Fruit fly (Drosophila melanogaster) whole organism, embryonic: Measurements from ENCODE around the gene scyl.
A peak's percentile ranks its signal among the peaks of the same experiment; 100 is the strongest.

Experiments
- B-H2 ChIP-seq: fragments of 200-800 bp; sonication (Bioruptor generic); optimal IDR thresholded peaks from 2 replicates; lab custom pipeline; 2018; ENCODE audit warnings: missing biosample characterization, mild to moderate bottlenecking, missing genetic modification characterization
- Bgb ChIP-seq: fragments of 200-800 bp; sonication (Bioruptor generic); IDR thresholded peaks from 2 replicates; pipeline ENCODE4 v1.3.6; 2022; ENCODE audit warnings: missing biosample characterization, missing genetic modification characterization; ENCODE audit not compliant: partially characterized antibody
- Bteb2 ChIP-seq: fragments of 200-800 bp; sonication (Bioruptor generic); optimal IDR thresholded peaks from 2 replicates; lab custom pipeline; 2016; ENCODE audit warnings: missing biosample characterization, missing genetic modification characterization
- CG11560 ChIP-seq: fragments of 200-800 bp; sonication (Bioruptor generic); IDR thresholded peaks from 3 replicates; pipeline ENCODE4 v1.3.6; 2022; ENCODE audit warnings: missing biosample characterization, missing genetic modification characterization
- CG12769 ChIP-seq: fragments of 200-800 bp; sonication (Bioruptor generic); optimal IDR thresholded peaks from 2 replicates; lab custom pipeline; 2019; ENCODE audit warnings: missing biosample characterization, mild to moderate bottlenecking, missing genetic modification characterization, moderate library complexity
- CG12942 ChIP-seq: fragments of 200-800 bp; sonication (Bioruptor generic); optimal IDR thresholded peaks from 3 replicates; lab custom pipeline; 2016; ENCODE audit warnings: missing biosample characterization, missing genetic modification characterization
- CG1529 ChIP-seq: fragments of 200-800 bp; sonication (Bioruptor generic); optimal IDR thresholded peaks from 3 replicates; lab custom pipeline; 2018; ENCODE audit warnings: missing biosample characterization, missing genetic modification characterization
- CG15601 ChIP-seq: fragments of 200-800 bp; sonication (Bioruptor generic); optimal IDR thresholded peaks from 3 replicates; lab custom pipeline; 2019; ENCODE audit warnings: missing biosample characterization, mild to moderate bottlenecking, missing genetic modification characterization, moderate library complexity
- CG18011 ChIP-seq: fragments of 200-800 bp; sonication (Bioruptor generic); optimal IDR thresholded peaks from 2 replicates; lab custom pipeline; 2017; ENCODE audit warnings: missing biosample characterization, missing genetic modification characterization, mild to moderate bottlenecking, moderate library complexity, missing genotype
- CG2875 ChIP-seq: fragments of 200-800 bp; sonication (Bioruptor generic); optimal IDR thresholded peaks from 2 replicates; lab custom pipeline; 2017; ENCODE audit warnings: missing biosample characterization, mild to moderate bottlenecking, missing genetic modification characterization, missing genetic modification reagents
- CG31365 ChIP-seq: fragments of 200-800 bp; sonication (Bioruptor generic); optimal IDR thresholded peaks from 2 replicates; lab custom pipeline; 2018; ENCODE audit warnings: missing biosample characterization, mild to moderate bottlenecking, missing genetic modification characterization
- CG32767 ChIP-seq: fragments of 200-800 bp; sonication (Bioruptor generic); IDR thresholded peaks from 2 replicates; pipeline ENCODE4 v1.3.6; 2022; ENCODE audit warnings: missing biosample characterization, missing genetic modification characterization
- CG33557 ChIP-seq: fragments of 200-800 bp; sonication (Bioruptor generic); optimal IDR thresholded peaks from 2 replicates; lab custom pipeline; 2019; ENCODE audit warnings: missing biosample characterization, mild to moderate bottlenecking, missing genetic modification characterization, moderate library complexity
- CG34376 ChIP-seq: fragments of 200-800 bp; sonication (Bioruptor generic); optimal IDR thresholded peaks from 2 replicates; lab custom pipeline; 2018; ENCODE audit warnings: missing biosample characterization, mild to moderate bottlenecking, missing genetic modification characterization
- CG3847 ChIP-seq: fragments of 200-800 bp; sonication (Bioruptor generic); IDR thresholded peaks from 2 replicates; pipeline ENCODE4 v1.3.6; 2022; ENCODE audit warnings: missing biosample characterization, missing genetic modification characterization
- CG6254 ChIP-seq: fragments of 200-800 bp; sonication (Bioruptor generic); optimal IDR thresholded peaks from 3 replicates; lab custom pipeline; 2017; ENCODE audit warnings: mild to moderate bottlenecking, missing biosample characterization, missing genetic modification reagents, missing genetic modification characterization
- CG7271 ChIP-seq: fragments of 200-800 bp; sonication (Bioruptor generic); optimal IDR thresholded peaks from 2 replicates; lab custom pipeline; 2018; ENCODE audit warnings: missing biosample characterization, mild to moderate bottlenecking, missing genetic modification characterization, moderate library complexity
- CG7987 ChIP-seq: fragments of 200-800 bp; sonication (Bioruptor generic); optimal IDR thresholded peaks from 2 replicates; lab custom pipeline; 2018; ENCODE audit warnings: missing biosample characterization, mild to moderate bottlenecking, missing genetic modification characterization, moderate library complexity
- CkIIα-i1 ChIP-seq: fragments of 200-800 bp; sonication (Bioruptor generic); IDR thresholded peaks from 2 replicates; pipeline ENCODE4 v1.3.6; 2022; ENCODE audit warnings: missing biosample characterization, missing genetic modification characterization
- CoRest ChIP-seq: fragments of 200-800 bp; sonication (Bioruptor generic); optimal IDR thresholded peaks from 3 replicates; lab custom pipeline; 2018; ENCODE audit warnings: missing biosample characterization, mild to moderate bottlenecking, missing genetic modification characterization, moderate library complexity
- Drgx ChIP-seq: fragments of 200-800 bp; sonication (Bioruptor generic); IDR thresholded peaks from 2 replicates; pipeline ENCODE4 v1.3.6; 2022; ENCODE audit warnings: missing biosample characterization, missing genetic modification characterization
- Fer2 ChIP-seq: fragments of 200-800 bp; sonication (Bioruptor generic); optimal IDR thresholded peaks from 2 replicates; lab custom pipeline; 2018; ENCODE audit warnings: missing biosample characterization, mild to moderate bottlenecking, missing genetic modification characterization, moderate library complexity
- H15 ChIP-seq: fragments of 200-800 bp; sonication (Bioruptor generic); IDR thresholded peaks from 3 replicates; pipeline ENCODE4 v1.3.6; 2022; ENCODE audit warnings: missing biosample characterization, missing genetic modification characterization
- HLH4C ChIP-seq: fragments of 200-800 bp; sonication (Bioruptor generic); IDR thresholded peaks from 3 replicates; pipeline ENCODE4 v1.3.6; 2022; ENCODE audit warnings: missing biosample characterization, missing genetic modification characterization; ENCODE audit not compliant: partially characterized antibody
- Hr78 ChIP-seq, 2 experiments: fragments of 200-800 bp in 1 of 2; fragments of >200 bp in 1 of 2; sonication (Bioruptor generic) in 1 of 2; optimal IDR thresholded peaks; 2 replicates each; lab custom pipeline; 2017 to 2019; ENCODE audit warnings: missing biosample characterization in 2 of 2, missing genetic modification characterization in 2 of 2, mild to moderate bottlenecking in 1 of 2, moderate library complexity in 1 of 2
- Kr ChIP-seq: fragments of 200-800 bp; sonication (Bioruptor generic); optimal IDR thresholded peaks from 2 replicates; lab custom pipeline; 2017; ENCODE audit warnings: missing biosample characterization, mild to moderate bottlenecking, missing genetic modification characterization
- Lpt ChIP-seq: fragments of >200 bp; optimal IDR thresholded peaks from 2 replicates; lab custom pipeline; 2018; ENCODE audit warnings: missing biosample characterization, missing genetic modification characterization
- Pdp1 ChIP-seq, 2 experiments: fragments of 200-800 bp; sonication (Bioruptor generic); optimal IDR thresholded peaks; 3 replicates each; lab custom pipeline; 2016; ENCODE audit warnings: missing biosample characterization in 2 of 2, missing genetic modification characterization in 2 of 2, mild to moderate bottlenecking in 1 of 2, moderate library complexity in 1 of 2
- Spps ChIP-seq: fragments of 200-800 bp; sonication (Bioruptor generic); optimal IDR thresholded peaks from 2 replicates; lab custom pipeline; 2018; ENCODE audit warnings: missing biosample characterization, mild to moderate bottlenecking, missing genetic modification characterization
- bcd ChIP-seq: fragments of 200-800 bp; sonication (Bioruptor generic); optimal IDR thresholded peaks from 2 replicates; lab custom pipeline; 2017; ENCODE audit warnings: missing biosample characterization, mild to moderate bottlenecking, missing genetic modification characterization
- cas ChIP-seq: fragments of 200-800 bp; sonication (Bioruptor generic); IDR thresholded peaks from 2 replicates; pipeline ENCODE4 v1.3.6; 2022; ENCODE audit warnings: missing biosample characterization, missing genetic modification characterization
- cato ChIP-seq: fragments of 200-800 bp; sonication (Bioruptor generic); optimal IDR thresholded peaks from 2 replicates; lab custom pipeline; 2016; ENCODE audit warnings: missing biosample characterization, missing genetic modification characterization, borderline replicate concordance
- chn ChIP-seq: fragments of 200-800 bp; sonication (Bioruptor generic); optimal IDR thresholded peaks from 2 replicates; lab custom pipeline; 2016; ENCODE audit warnings: missing biosample characterization, missing genetic modification characterization
- dysf ChIP-seq: fragments of 200-800 bp; sonication (Bioruptor generic); IDR thresholded peaks from 3 replicates; pipeline ENCODE4 v1.3.6; 2022; ENCODE audit warnings: missing biosample characterization, missing genetic modification characterization
- gcm ChIP-seq: fragments of 200-800 bp; sonication (Bioruptor generic); optimal IDR thresholded peaks from 2 replicates; lab custom pipeline; 2019; ENCODE audit warnings: missing biosample characterization, mild to moderate bottlenecking, missing genetic modification characterization, moderate library complexity
- gem ChIP-seq: fragments of 200-800 bp; sonication (Bioruptor generic); optimal IDR thresholded peaks from 2 replicates; lab custom pipeline; 2019; ENCODE audit warnings: missing biosample characterization, mild to moderate bottlenecking, missing genetic modification characterization, moderate library complexity
- gfzf ChIP-seq: fragments of 200-800 bp; sonication (Bioruptor generic); optimal IDR thresholded peaks from 2 replicates; lab custom pipeline; 2016; ENCODE audit warnings: missing biosample characterization, mild to moderate bottlenecking, missing genetic modification characterization, moderate library complexity
- kay ChIP-seq: fragments of 200-800 bp; sonication (Bioruptor generic); optimal IDR thresholded peaks from 2 replicates; lab custom pipeline; 2016; ENCODE audit warnings: missing biosample characterization, missing genetic modification characterization
- lbe ChIP-seq: fragments of 200-800 bp; sonication (Bioruptor generic); optimal IDR thresholded peaks from 2 replicates; lab custom pipeline; 2016; ENCODE audit warnings: missing biosample characterization, mild to moderate bottlenecking, missing genetic modification characterization
- onecut ChIP-seq: fragments of 200-800 bp; sonication (Bioruptor generic); IDR thresholded peaks from 2 replicates; pipeline ENCODE4 v1.3.6; 2022; ENCODE audit warnings: missing biosample characterization, missing genetic modification characterization
- pb ChIP-seq: fragments of 200-800 bp; sonication (Bioruptor generic); optimal IDR thresholded peaks from 3 replicates; lab custom pipeline; 2016; ENCODE audit warnings: missing biosample characterization, missing genetic modification characterization
- schlank ChIP-seq: fragments of 200-800 bp; sonication (Bioruptor generic); optimal IDR thresholded peaks from 2 replicates; lab custom pipeline; 2018; ENCODE audit warnings: missing biosample characterization, mild to moderate bottlenecking, missing genetic modification characterization
- sens ChIP-seq: fragments of 200-800 bp; sonication (Bioruptor generic); peaks from one replicate; lab custom pipeline; 2016; ENCODE audit warnings: missing biosample characterization, missing genetic modification characterization
- sna ChIP-seq: fragments of 200-800 bp; sonication (Bioruptor generic); IDR thresholded peaks from 2 replicates; pipeline ENCODE4 v1.3.6; 2022; ENCODE audit warnings: missing biosample characterization, missing genetic modification characterization; ENCODE audit not compliant: partially characterized antibody
- tio ChIP-seq: fragments of 200-800 bp; sonication (Bioruptor generic); optimal IDR thresholded peaks from 2 replicates; lab custom pipeline; 2017; ENCODE audit warnings: missing biosample characterization, missing genetic modification characterization, inconsistent platforms
- trh ChIP-seq: fragments of 200-800 bp; sonication (Bioruptor generic); optimal IDR thresholded peaks from 2 replicates; lab custom pipeline; 2016; ENCODE audit warnings: missing biosample characterization, missing genetic modification characterization
- tup ChIP-seq: fragments of 200-800 bp; sonication (Bioruptor generic); optimal IDR thresholded peaks from 2 replicates; lab custom pipeline; 2016; ENCODE audit warnings: missing biosample characterization, mild to moderate bottlenecking, missing genetic modification characterization, moderate library complexity
- unc-4 ChIP-seq: fragments of 200-800 bp; sonication (Bioruptor generic); IDR thresholded peaks from 2 replicates; pipeline ENCODE4 v1.3.6; 2022; ENCODE audit warnings: missing biosample characterization, missing genetic modification characterization; ENCODE audit not compliant: partially characterized antibody
- usp ChIP-seq: fragments of >200 bp; optimal IDR thresholded peaks from 2 replicates; lab custom pipeline; 2017; ENCODE audit warnings: missing biosample characterization, missing genetic modification characterization

The scyl gene

dm6 chr3L:11260737-11261455 lies 8.8 kb downstream of the scyl start (continued):
- TF ChIP-seq lbe: peak; percentile 35
- peak; percentile 9 for TF ChIP-seq CG12942 (GFP tag; lab: Kevin White, UChicago)
- peak; percentile 73 for TF ChIP-seq kay (GFP tag; lab: Kevin White, UChicago)
- no peak for TF ChIP-seq schlank
- TF ChIP-seq Spps (tag; lab: Kevin White, UChicago): peak; percentile 53
- no peak for TF ChIP-seq sna (GFP tag; lab: Robert Waterston, UW)
- peak; percentile 57; the same call in 2 of the 3 replicates for TF ChIP-seq CG11560 (tag; lab: Robert Waterston, UW)
- TF ChIP-seq tup (GFP tag; lab: Kevin White, UChicago): peak; percentile 29
- TF ChIP-seq bcd (GFP tag; lab: Kevin White, UChicago): peak; percentile 25
- no peak for TF ChIP-seq Hr78 (GFP tag; optimal IDR thresholded peaks at IDR 0.05; lab: Kevin White, UChicago)
- TF ChIP-seq CG12769 (tag; lab: Kevin White, UChicago): peak; percentile 51
- peak; percentile 17 for TF ChIP-seq gcm (GFP tag; lab: Kevin White, UChicago)
- no peak for TF ChIP-seq CG7987 (GFP tag; lab: Kevin White, UChicago)
- peak; percentile 91 for TF ChIP-seq dysf (GFP tag; lab: Robert Waterston, UW)
- TF ChIP-seq cas: peak; percentile 71; the same call in 1 of the 2 replicates
- TF ChIP-seq sens (GFP tag; lab: Kevin White, UChicago): peak; percentile 86
- TF ChIP-seq CG32767: peak; percentile 37; the same call in 1 of the 2 replicates
- TF ChIP-seq Fer2 (tag; lab: Kevin White, UChicago): peak; percentile 5
- TF ChIP-seq CG33557 (GFP tag; lab: Kevin White, UChicago): no peak
- TF ChIP-seq Pdp1 (GFP tag; optimal IDR thresholded peaks at IDR 0.05; lab: Kevin White, UChicago): peak in 1 of 2 experiments; percentile 73
- TF ChIP-seq CoRest: peak; percentile 36
- TF ChIP-seq usp: no peak
- peak; percentile 88 for TF ChIP-seq gem (tag; lab: Kevin White, UChicago)
- TF ChIP-seq CG1529 (GFP tag; lab: Kevin White, UChicago): no peak
- TF ChIP-seq onecut (GFP tag; lab: Robert Waterston, UW): peak; percentile 41
- TF ChIP-seq tio (GFP tag; lab: Kevin White, UChicago): no peak
- TF ChIP-seq CG34376 (GFP tag; lab: Kevin White, UChicago): no peak
- TF ChIP-seq CG7271 (tag; lab: Kevin White, UChicago): peak; percentile 71
- no peak for TF ChIP-seq CkIIα-i1 (GFP tag; lab: Robert Waterston, UW)
- no peak for TF ChIP-seq CG2875 (GFP tag; lab: Kevin White, UChicago)
- no peak for TF ChIP-seq unc-4
- no peak for TF ChIP-seq HLH4C (GFP tag; lab: Robert Waterston, UW)
- no peak for TF ChIP-seq B-H2 (GFP tag; lab: Kevin White, UChicago)
- TF ChIP-seq pb (GFP tag; lab: Kevin White, UChicago): no peak
- TF ChIP-seq Bteb2 (GFP tag; lab: Kevin White, UChicago): peak; percentile 32
- TF ChIP-seq H15: peak; percentile 81
- TF ChIP-seq CG6254 (GFP tag; lab: Kevin White, UChicago): no peak
- no peak for TF ChIP-seq CG31365
- TF ChIP-seq Lpt (GFP tag; lab: Kevin White, UChicago): no peak
- TF ChIP-seq CG18011: no peak
- peak; percentile 34 for TF ChIP-seq chn (GFP tag; lab: Kevin White, UChicago)
- TF ChIP-seq trh (GFP tag; lab: Kevin White, UChicago): no peak
- peak; percentile 51; the same call in 1 of the 2 replicates for TF ChIP-seq CG3847 (GFP tag; lab: Robert Waterston, UW)
- no peak for TF ChIP-seq Bgb (GFP tag; lab: Robert Waterston, UW)
- peak; percentile 16 for TF ChIP-seq Kr (GFP tag; lab: Kevin White, UChicago)
- no peak for TF ChIP-seq CG15601 (tag; lab: Kevin White, UChicago)
- no peak for TF ChIP-seq gfzf
- TF ChIP-seq cato: peak; percentile 7
- peak; percentile 58 for TF ChIP-seq Drgx (GFP tag; lab: Robert Waterston, UW)
